Fruit fly (Drosophila melanogaster) whole organism, embryonic: ENCODE measurements around the gene kek6.
A peak's percentile ranks its signal among the peaks of the same experiment; 100 is the strongest.

ENCODE experiments used
- Bgb ChIP-seq: fragments of 200-800 bp; sonication (Bioruptor generic); IDR thresholded peaks from 2 replicates; pipeline ENCODE4 v1.3.6; 2022; ENCODE audit warnings: missing biosample characterization, missing genetic modification characterization; ENCODE audit not compliant: partially characterized antibody
- CG10267 ChIP-seq: fragments of 200-800 bp; sonication (Bioruptor generic); optimal IDR thresholded peaks from 2 replicates; lab custom pipeline; 2018; ENCODE audit warnings: missing biosample characterization, mild to moderate bottlenecking, missing genetic modification characterization, moderate library complexity
- CG10366 ChIP-seq: fragments of 200-800 bp; sonication (Bioruptor generic); IDR thresholded peaks from 2 replicates; pipeline ENCODE4 v1.3.6; 2022; ENCODE audit warnings: missing biosample characterization, missing genetic modification characterization
- CG10959 ChIP-seq: fragments of 200-800 bp; sonication (Bioruptor generic); IDR thresholded peaks from 2 replicates; pipeline ENCODE4 v1.3.6; 2022; ENCODE audit warnings: missing biosample characterization, missing genetic modification characterization
- CG10979 ChIP-seq: fragments of 200-800 bp; sonication (Bioruptor generic); optimal IDR thresholded peaks from 2 replicates; lab custom pipeline; 2018; ENCODE audit warnings: missing biosample characterization, mild to moderate bottlenecking, missing genetic modification characterization, moderate library complexity
- CG11696 ChIP-seq: fragments of 200-800 bp; sonication (Bioruptor generic); IDR thresholded peaks from 2 replicates; pipeline ENCODE4 v1.3.6; 2022; ENCODE audit warnings: missing biosample characterization, missing genetic modification characterization
- CG1233 ChIP-seq: fragments of 200-800 bp; sonication (Bioruptor generic); optimal IDR thresholded peaks from 4 replicates; lab custom pipeline; 2018; ENCODE audit warnings: missing biosample characterization, mild to moderate bottlenecking, missing genetic modification characterization
- CG13287 ChIP-seq: fragments of 200-800 bp; sonication (Bioruptor generic); IDR thresholded peaks from 2 replicates; pipeline ENCODE4 v1.3.6; 2022; ENCODE audit warnings: missing biosample characterization, missing genetic modification characterization; ENCODE audit not compliant: partially characterized antibody
- CG14965 ChIP-seq: fragments of 200-800 bp; sonication (Bioruptor generic); optimal IDR thresholded peaks from 2 replicates; lab custom pipeline; 2016; ENCODE audit warnings: missing biosample characterization, missing genetic modification characterization, borderline replicate concordance
- CG15601 ChIP-seq: fragments of 200-800 bp; sonication (Bioruptor generic); optimal IDR thresholded peaks from 3 replicates; lab custom pipeline; 2019; ENCODE audit warnings: missing biosample characterization, mild to moderate bottlenecking, missing genetic modification characterization, moderate library complexity
- CG17328 ChIP-seq: fragments of 200-800 bp; sonication (Bioruptor generic); IDR thresholded peaks from 2 replicates; pipeline ENCODE4 v1.3.6; 2022; ENCODE audit warnings: missing biosample characterization, missing genetic modification characterization
- CG30403 ChIP-seq: fragments of 200-800 bp; sonication (Bioruptor generic); optimal IDR thresholded peaks from 3 replicates; lab custom pipeline; 2016; ENCODE audit warnings: missing biosample characterization, missing genetic modification characterization
- CG31224 ChIP-seq: fragments of 200-800 bp; sonication (Bioruptor generic); IDR thresholded peaks from 2 replicates; pipeline ENCODE4 v1.3.6; 2022; ENCODE audit warnings: missing biosample characterization, missing genetic modification characterization
- CG33213 ChIP-seq: fragments of 200-800 bp; sonication (Bioruptor generic); optimal IDR thresholded peaks from 3 replicates; lab custom pipeline; 2016; ENCODE audit warnings: missing biosample characterization, missing genetic modification characterization
- CG4404 ChIP-seq: fragments of 200-800 bp; sonication (Bioruptor generic); IDR thresholded peaks from 2 replicates; pipeline ENCODE4 v1.3.6; 2022; ENCODE audit warnings: missing biosample characterization, missing genetic modification characterization
- CG4820 ChIP-seq: fragments of 200-800 bp; sonication (Bioruptor generic); optimal IDR thresholded peaks from 3 replicates; lab custom pipeline; 2016; ENCODE audit warnings: missing biosample characterization, missing genetic modification characterization
- CG5953 ChIP-seq: fragments of 200-800 bp; sonication (Bioruptor generic); IDR thresholded peaks from 2 replicates; pipeline ENCODE4 v1.3.6; 2022; ENCODE audit warnings: missing biosample characterization, missing genetic modification characterization
- CG6689 ChIP-seq: fragments of 200-800 bp; sonication (Bioruptor generic); IDR thresholded peaks from 2 replicates; pipeline ENCODE4 v1.3.6; 2022; ENCODE audit warnings: missing biosample characterization, missing genetic modification characterization
- CG6765 ChIP-seq: fragments of 200-800 bp; sonication (Bioruptor generic); optimal IDR thresholded peaks from 3 replicates; lab custom pipeline; 2017; ENCODE audit warnings: missing biosample characterization, mild to moderate bottlenecking, missing genetic modification characterization
- CG7839 ChIP-seq: fragments of 200-800 bp; sonication (Bioruptor generic); optimal IDR thresholded peaks from 3 replicates; lab custom pipeline; 2018; ENCODE audit warnings: missing biosample characterization, mild to moderate bottlenecking, missing genetic modification characterization, moderate library complexity
- CG7928 ChIP-seq: fragments of 200-800 bp; sonication (Bioruptor generic); optimal IDR thresholded peaks from 2 replicates; lab custom pipeline; 2017; ENCODE audit warnings: missing biosample characterization, mild to moderate bottlenecking, missing genetic modification characterization
- CG9727 ChIP-seq: fragments of 200-800 bp; sonication (Bioruptor generic); optimal IDR thresholded peaks from 3 replicates; lab custom pipeline; 2017; ENCODE audit warnings: missing biosample characterization, mild to moderate bottlenecking, missing genetic modification characterization
- CHES-1-like ChIP-seq: fragments of 200-800 bp; sonication (Bioruptor generic); optimal IDR thresholded peaks from 2 replicates; lab custom pipeline; 2016; ENCODE audit warnings: missing biosample characterization, missing genetic modification characterization
- D ChIP-seq, 2 experiments: fragments of 200-800 bp in 1 of 2; fragments of >200 bp in 1 of 2; sonication (Bioruptor generic) in 1 of 2; optimal IDR thresholded peaks; 2 replicates in 1 of 2; 3 replicates in 1 of 2; lab custom pipeline; 2017; ENCODE audit warnings: mild to moderate bottlenecking in 1 of 2, missing biosample characterization in 1 of 2, missing genetic modification characterization in 1 of 2, missing genetic modification reagents in 1 of 2
- D19A ChIP-seq: fragments of 200-800 bp; optimal IDR thresholded peaks from 3 replicates; lab custom pipeline; 2019; ENCODE audit warnings: missing biosample characterization, mild to moderate bottlenecking, missing genetic modification characterization, moderate library complexity
- Doc2 ChIP-seq: fragments of 200-800 bp; sonication (Bioruptor generic); IDR thresholded peaks from 2 replicates; pipeline ENCODE4 v1.3.6; 2022; ENCODE audit warnings: missing biosample characterization, missing genetic modification characterization
- E2f1 ChIP-seq: fragments of 200-800 bp; sonication (Bioruptor generic); IDR thresholded peaks from 2 replicates; pipeline ENCODE4 v1.3.6; 2022; ENCODE audit warnings: missing biosample characterization, missing genetic modification characterization
- H2.0 ChIP-seq: fragments of 200-800 bp; sonication (Bioruptor generic); IDR thresholded peaks from 2 replicates; pipeline ENCODE4 v1.3.6; 2022; ENCODE audit warnings: missing biosample characterization, missing genetic modification characterization
- Hey ChIP-seq: fragments of 200-800 bp; sonication (Bioruptor generic); optimal IDR thresholded peaks from 3 replicates; lab custom pipeline; 2018; ENCODE audit warnings: missing biosample characterization, mild to moderate bottlenecking, missing genetic modification characterization
- MESR4 ChIP-seq: fragments of 200-800 bp; sonication (Bioruptor generic); optimal IDR thresholded peaks from 2 replicates; lab custom pipeline; 2018; ENCODE audit warnings: missing biosample characterization, mild to moderate bottlenecking, missing genetic modification characterization, moderate library complexity
- Nf-YA ChIP-seq: fragments of 200-800 bp; sonication (Bioruptor generic); IDR thresholded peaks from 2 replicates; pipeline ENCODE4 v1.3.6; 2022; ENCODE audit warnings: missing biosample characterization, missing genetic modification characterization
- Nf-YB ChIP-seq: fragments of 200-800 bp; sonication (Bioruptor generic); optimal IDR thresholded peaks from 3 replicates; lab custom pipeline; 2019; ENCODE audit warnings: missing biosample characterization, mild to moderate bottlenecking, missing genetic modification characterization, moderate library complexity
- NfI ChIP-seq: fragments of 200-800 bp; sonication (Bioruptor generic); optimal IDR thresholded peaks from 3 replicates; lab custom pipeline; 2018; ENCODE audit warnings: missing biosample characterization, mild to moderate bottlenecking, missing genetic modification characterization, moderate library complexity
- PHDP ChIP-seq: fragments of 200-800 bp; sonication (Bioruptor generic); optimal IDR thresholded peaks from 3 replicates; lab custom pipeline; 2018; ENCODE audit warnings: missing biosample characterization, mild to moderate bottlenecking, missing genetic modification characterization, moderate library complexity
- Xbp1 ChIP-seq: fragments of 200-800 bp; sonication (Bioruptor generic); optimal IDR thresholded peaks from 3 replicates; lab custom pipeline; 2016; ENCODE audit warnings: missing biosample characterization, mild to moderate bottlenecking, missing genetic modification characterization
- amos ChIP-seq: fragments of 200-800 bp; sonication (Bioruptor generic); IDR thresholded peaks from 2 replicates; pipeline ENCODE4 v1.3.6; 2022; ENCODE audit warnings: missing biosample characterization, missing genetic modification characterization; ENCODE audit not compliant: partially characterized antibody
- ash1 ChIP-seq: fragments of 200-800 bp; sonication (Bioruptor generic); optimal IDR thresholded peaks from 2 replicates; lab custom pipeline; 2018; ENCODE audit warnings: missing biosample characterization, mild to moderate bottlenecking, missing genetic modification characterization
- bcd ChIP-seq: fragments of 200-800 bp; sonication (Bioruptor generic); optimal IDR thresholded peaks from 2 replicates; lab custom pipeline; 2017; ENCODE audit warnings: missing biosample characterization, mild to moderate bottlenecking, missing genetic modification characterization
- chif ChIP-seq, 2 experiments: fragments of 200-800 bp; sonication (Bioruptor generic); optimal IDR thresholded peaks; 3 replicates each; lab custom pipeline; 2016; ENCODE audit warnings: missing biosample characterization in 2 of 2, missing genetic modification characterization in 2 of 2
- chm ChIP-seq: fragments of 200-800 bp; sonication (Bioruptor generic); IDR thresholded peaks from 2 replicates; pipeline ENCODE4 v1.3.6; 2022; ENCODE audit warnings: missing biosample characterization, missing genetic modification characterization
- disco-r ChIP-seq: fragments of 200-800 bp; sonication (Bioruptor generic); optimal IDR thresholded peaks from 2 replicates; lab custom pipeline; 2016; ENCODE audit warnings: missing biosample characterization, missing genetic modification characterization
- fd102C ChIP-seq: fragments of 200-800 bp; sonication (Bioruptor generic); optimal IDR thresholded peaks from 2 replicates; lab custom pipeline; 2018; ENCODE audit warnings: missing biosample characterization, mild to moderate bottlenecking, missing genetic modification characterization, moderate library complexity
- gro ChIP-seq: fragments of 200-800 bp; sonication (Bioruptor generic); optimal IDR thresholded peaks from 2 replicates; lab custom pipeline; 2016; ENCODE audit warnings: missing biosample characterization, missing genetic modification characterization
- gt ChIP-seq: fragments of 200-800 bp; sonication (Bioruptor generic); IDR thresholded peaks from 2 replicates; pipeline ENCODE4 v1.3.6; 2022; ENCODE audit warnings: missing biosample characterization, missing genetic modification characterization
- ken ChIP-seq: fragments of 200-800 bp; sonication (Bioruptor generic); IDR thresholded peaks from 3 replicates; pipeline ENCODE4 v1.3.6; 2022; ENCODE audit warnings: missing biosample characterization, missing genetic modification characterization
- lbe ChIP-seq: fragments of 200-800 bp; sonication (Bioruptor generic); optimal IDR thresholded peaks from 2 replicates; lab custom pipeline; 2016; ENCODE audit warnings: missing biosample characterization, mild to moderate bottlenecking, missing genetic modification characterization
- tio ChIP-seq: fragments of 200-800 bp; sonication (Bioruptor generic); optimal IDR thresholded peaks from 2 replicates; lab custom pipeline; 2017; ENCODE audit warnings: missing biosample characterization, missing genetic modification characterization, inconsistent platforms
- twi ChIP-seq: fragments of 200-800 bp; optimal IDR thresholded peaks from 2 replicates; lab custom pipeline; 2019; ENCODE audit warnings: missing biosample characterization, mild to moderate bottlenecking, missing genetic modification characterization, moderate library complexity
- zf30C ChIP-seq: fragments of 200-800 bp; sonication (Bioruptor generic); optimal IDR thresholded peaks from 3 replicates; lab custom pipeline; 2018; ENCODE audit warnings: missing biosample characterization, mild to moderate bottlenecking, missing genetic modification characterization

kek6 gene

DNA sequence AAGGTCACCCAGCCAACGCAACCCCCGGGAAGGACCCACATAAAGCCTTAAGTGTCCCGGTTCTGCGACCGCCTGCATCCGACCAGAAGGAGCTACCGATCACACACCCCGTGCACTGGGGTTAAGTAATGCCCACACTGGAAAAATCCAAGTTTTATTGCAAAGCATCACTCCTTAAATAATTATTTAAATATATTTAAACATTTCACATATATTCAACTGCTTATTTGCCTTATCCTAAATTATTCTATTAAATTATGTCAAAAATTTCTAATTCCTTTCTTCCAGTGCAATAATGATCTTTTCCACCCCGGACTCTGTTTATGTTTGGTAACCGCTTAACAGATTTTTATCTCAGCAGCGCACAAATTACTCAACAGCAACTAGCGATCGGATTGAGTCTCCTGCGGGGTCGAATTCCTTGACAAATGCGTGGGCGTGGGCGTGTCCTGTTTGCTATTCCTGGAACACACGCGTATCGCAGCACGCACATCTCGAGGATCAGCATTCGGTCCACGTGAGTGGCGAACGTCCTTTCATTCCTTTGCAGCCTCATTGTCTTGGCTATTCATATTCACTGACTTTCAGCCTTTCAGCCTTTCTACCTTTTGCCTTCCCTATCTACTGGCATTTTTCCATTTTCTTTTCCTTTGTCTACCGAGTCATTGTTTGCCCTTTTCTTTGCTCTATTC lies 82.7 kb downstream of the kek6 start (continued):
- no peak for TF ChIP-seq CG7928 (GFP tag; lab: Kevin White, UChicago)
- peak; percentile 16; the same call in 1 of the 2 replicates for TF ChIP-seq CG10366 (GFP tag; lab: Robert Waterston, UW)
- TF ChIP-seq ash1 (GFP tag; lab: Kevin White, UChicago) = no peak
- TF ChIP-seq NfI = no peak
- TF ChIP-seq zf30C = peak; percentile 88
- no peak for TF ChIP-seq PHDP (tag; lab: Kevin White, UChicago)
- TF ChIP-seq CG4404 = peak; percentile 92
- no peak for TF ChIP-seq chif (GFP tag; optimal IDR thresholded peaks at IDR 0.05; lab: Kevin White, UChicago)
- TF ChIP-seq bcd (GFP tag; lab: Kevin White, UChicago) = peak; percentile 11
- TF ChIP-seq CG10979 (tag; lab: Kevin White, UChicago) = peak; percentile 84
- no peak for TF ChIP-seq gro
- TF ChIP-seq amos = no peak
- TF ChIP-seq chm (GFP tag; lab: Robert Waterston, UW) = no peak
- TF ChIP-seq CG10959 (GFP tag; lab: Robert Waterston, UW) = peak; percentile 89
- no peak for TF ChIP-seq CG5953
- peak; percentile 52 for TF ChIP-seq twi
- TF ChIP-seq Nf-YA (GFP tag; lab: Robert Waterston, UW) = no peak
- TF ChIP-seq gt = peak; percentile 38; the same call in 1 of the 2 replicates
- TF ChIP-seq Xbp1 (GFP tag; lab: Kevin White, UChicago) = peak; percentile 4
- no peak for TF ChIP-seq CG13287 (GFP tag; lab: Robert Waterston, UW)
- no peak for TF ChIP-seq disco-r
- peak; percentile 82 for TF ChIP-seq fd102C (GFP tag; lab: Kevin White, UChicago)
- peak; percentile 28 for TF ChIP-seq tio (GFP tag; lab: Kevin White, UChicago)
- peak; percentile 22 for TF ChIP-seq Nf-YB (GFP tag; lab: Kevin White, UChicago)
- TF ChIP-seq CG30403 (GFP tag; lab: Kevin White, UChicago) = peak; percentile 28
- no peak for TF ChIP-seq lbe (GFP tag; lab: Kevin White, UChicago)
- TF ChIP-seq CG33213 (GFP tag; lab: Kevin White, UChicago) = no peak
- TF ChIP-seq CHES-1-like (GFP tag; lab: Kevin White, UChicago) = no peak
- TF ChIP-seq ken (GFP tag; lab: Robert Waterston, UW) = no peak
- TF ChIP-seq CG6689 = peak; percentile 62
- TF ChIP-seq CG9727 = peak; percentile 91
- TF ChIP-seq D19A (tag; lab: Kevin White, UChicago) = peak; percentile 28
- TF ChIP-seq CG17328 (GFP tag; lab: Robert Waterston, UW) = peak; percentile 80
- TF ChIP-seq CG11696 (GFP tag; lab: Robert Waterston, UW) = 0 out of 2 replicates have a peak, but pooled peaks have one; percentile 31
- TF ChIP-seq D (optimal IDR thresholded peaks at IDR 0.05; lab: Kevin White, UChicago) = peak; percentile 84
- TF ChIP-seq D (GFP tag; optimal IDR thresholded peaks at IDR 0.05; lab: Kevin White, UChicago) = peak; percentile 49
- peak; percentile 50 for TF ChIP-seq CG7839 (tag; lab: Kevin White, UChicago)
- TF ChIP-seq CG10267 (tag; lab: Kevin White, UChicago) = peak; percentile 71
- no peak for TF ChIP-seq Hey (tag; lab: Kevin White, UChicago)
- peak; percentile 24 for TF ChIP-seq CG15601 (tag; lab: Kevin White, UChicago)
- peak; percentile 62 for TF ChIP-seq E2f1 (GFP tag; lab: Robert Waterston, UW)
- TF ChIP-seq Bgb (GFP tag; lab: Robert Waterston, UW) = no peak
- no peak for TF ChIP-seq MESR4 (GFP tag; lab: Kevin White, UChicago)
- TF ChIP-seq Doc2 = no peak
- peak; percentile 18; the same call in 1 of the 2 replicates for TF ChIP-seq H2.0 (GFP tag; lab: Robert Waterston, UW)
- TF ChIP-seq CG6765 (GFP tag; lab: Kevin White, UChicago) = no peak
- no peak for TF ChIP-seq CG31224 (GFP tag; lab: Robert Waterston, UW)
- TF ChIP-seq CG14965 (GFP tag; lab: Kevin White, UChicago) = no peak
- peak; percentile 42 for TF ChIP-seq CG4820 (GFP tag; lab: Kevin White, UChicago)
- peak; percentile 15 for TF ChIP-seq CG1233 (GFP tag; lab: Kevin White, UChicago)
